Worm (Caenorhabditis elegans): ENCODE data around the gene F41C3.8.

- no peak for TF ChIP-seq sup-37 (GFP tag; optimal IDR thresholded peaks at IDR 0.05)
- TF ChIP-seq nhr-28 (tag; optimal IDR thresholded peaks at IDR 0.05) = no peak
- no peak for TF ChIP-seq aly-2 (tag; optimal IDR thresholded peaks at IDR 0.05)
- TF ChIP-seq nhr-85 (tag) = no peak
- TF ChIP-seq lsy-2 (tag; optimal IDR thresholded peaks at IDR 0.05) = no peak
- no peak for TF ChIP-seq efl-3 (GFP tag; optimal IDR thresholded peaks at IDR 0.05)
- no peak for TF ChIP-seq rnt-1 (tag; optimal IDR thresholded peaks at IDR 0.05)
- no peak for TF ChIP-seq ztf-11 (tag; optimal IDR thresholded peaks at IDR 0.05)
- TF ChIP-seq lin-15B (tag; optimal IDR thresholded peaks at IDR 0.05) = no peak
- TF ChIP-seq mep-1 (tag; optimal IDR thresholded peaks at IDR 0.05) = no peak
- TF ChIP-seq nhr-12 (tag; optimal IDR thresholded peaks at IDR 0.05) = no peak
- no peak for TF ChIP-seq nhr-77 (tag; optimal IDR thresholded peaks at IDR 0.05)
- no peak for TF ChIP-seq fkh-10 (GFP tag; optimal IDR thresholded peaks at IDR 0.05)
These were observed 28.9 kb upstream of the F41C3.8 start, which contains the start of gene sre-39 for ce11 chrII:4686941-4687340.
